Worm (Caenorhabditis elegans) whole organism, L3 larva: Measurements from ENCODE around the gene cest-17.

Experiments
- jun-1 ChIP-seq: fragments of 150-350 bp; optimal IDR thresholded peaks from 2 replicates; lab custom pipeline; 2014; ENCODE audit warnings: missing biosample characterization, missing genetic modification reagents, missing genetic modification characterization
- nhr-28 ChIP-seq: fragments of 150-350 bp; optimal IDR thresholded peaks from 2 replicates; lab custom pipeline; 2014; ENCODE audit warnings: missing biosample characterization, missing genetic modification characterization
- unc-39 ChIP-seq: sonication (generic microtip); optimal IDR thresholded peaks from 4 replicates; lab custom pipeline; 2017; ENCODE audit warnings: missing biosample characterization, missing genetic modification characterization

DNA sequence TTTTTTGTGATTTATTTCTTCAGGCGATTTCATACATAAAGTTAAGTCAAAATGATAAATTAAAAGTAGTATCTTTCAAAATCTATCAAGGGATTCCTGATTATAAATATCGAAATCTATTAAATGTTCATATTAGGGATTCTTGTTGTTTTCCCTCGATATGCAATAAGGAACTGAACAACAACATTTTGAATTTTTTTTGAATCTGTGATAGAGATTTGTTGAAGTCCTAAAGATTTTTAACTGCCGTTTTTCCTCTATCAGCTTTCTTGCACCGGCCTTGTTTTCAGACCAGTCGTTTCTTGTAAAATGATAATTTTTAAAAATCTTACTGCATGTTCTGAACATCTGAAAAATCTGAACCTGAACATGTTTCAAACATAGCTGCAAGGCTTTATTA, 47.4 kb upstream of the cest-17 start:
- no peak for TF ChIP-seq unc-39 (tag; lab: Kevin White, UChicago)
- TF ChIP-seq nhr-28 (tag; lab: Kevin White, UChicago): no peak
- no peak for TF ChIP-seq jun-1
